Fruit fly (Drosophila melanogaster): ENCODE data around the gene Tollo.

dm6 chr3L:15251759-15252322 lies 16.4 kb downstream of the Tollo start:
- no peak for TF ChIP-seq pan (optimal IDR thresholded peaks at IDR 0.05)
- TF ChIP-seq Dll (optimal IDR thresholded peaks at IDR 0.05) = no peak
